Worm (Caenorhabditis elegans) whole organism, L2 larva: ENCODE results near the gene srb-16.

ENCODE experiments used
- C34F6.9 ChIP-seq: fragments of 150-350 bp; optimal IDR thresholded peaks from 2 replicates; lab custom pipeline; 2014; ENCODE audit warnings: missing biosample characterization, missing genetic modification characterization
- F13H6.1 ChIP-seq: sonication (generic microtip); optimal IDR thresholded peaks from 2 replicates; lab custom pipeline; 2016; ENCODE audit warnings: missing genetic modification characterization, missing compliant biosample characterization
- R02D3.7 ChIP-seq: fragments of 150-350 bp; optimal IDR thresholded peaks from 2 replicates; lab custom pipeline; 2014; ENCODE audit warnings: missing biosample characterization, missing genetic modification characterization
- Y55F3AM.14 ChIP-seq: fragments of 200-800 bp; sonication (Bioruptor generic); optimal IDR thresholded peaks from 2 replicates; lab custom pipeline; 2018; ENCODE audit warnings: mild to moderate bottlenecking, missing genetic modification characterization, missing compliant biosample characterization
- aly-2 ChIP-seq: fragments of 150-350 bp; optimal IDR thresholded peaks from 2 replicates; lab custom pipeline; 2014; ENCODE audit warnings: missing biosample characterization, missing genetic modification characterization
- ama-1 ChIP-seq: fragments of 150-350 bp; optimal IDR thresholded peaks from 2 replicates; lab custom pipeline; 2018; ENCODE audit warnings: inconsistent platforms
- blmp-1 ChIP-seq: sonication (generic microtip); optimal IDR thresholded peaks from 2 replicates; lab custom pipeline; 2017; ENCODE audit warnings: missing genetic modification characterization, mild to moderate bottlenecking, missing compliant biosample characterization, antibody characterized with exemption, moderate library complexity; ENCODE audit not compliant: insufficient read depth
- crh-2 ChIP-seq: sonication (generic microtip); optimal IDR thresholded peaks from 2 replicates; lab custom pipeline; 2017; ENCODE audit warnings: missing biosample characterization, missing genetic modification characterization
- dmd-4 ChIP-seq: sonication (generic microtip); optimal IDR thresholded peaks from 2 replicates; lab custom pipeline; 2017; ENCODE audit warnings: missing biosample characterization, missing genetic modification characterization
- egl-27 ChIP-seq: sonication (generic microtip); optimal IDR thresholded peaks from 3 replicates; lab custom pipeline; 2017; ENCODE audit warnings: missing biosample characterization, missing genetic modification reagents, missing genetic modification characterization
- gmeb-1 ChIP-seq: fragments of 150-350 bp; optimal IDR thresholded peaks from 2 replicates; lab custom pipeline; 2014; ENCODE audit warnings: missing biosample characterization, missing genetic modification characterization
- lin-13 ChIP-seq: fragments of 150-350 bp; optimal IDR thresholded peaks from 2 replicates; lab custom pipeline; 2014; ENCODE audit warnings: missing biosample characterization, missing genetic modification reagents, missing genetic modification characterization
- lin-39 ChIP-seq: fragments of 150-350 bp; optimal IDR thresholded peaks from 2 replicates; lab custom pipeline; 2014; ENCODE audit warnings: missing biosample characterization, missing genetic modification reagents, missing genetic modification characterization
- mab-5 ChIP-seq: fragments of 150-350 bp; optimal IDR thresholded peaks from 2 replicates; lab custom pipeline; 2014; ENCODE audit warnings: missing biosample characterization, missing genetic modification characterization
- mbf-1 ChIP-seq: sonication (generic microtip); optimal IDR thresholded peaks from 2 replicates; lab custom pipeline; 2017; ENCODE audit warnings: missing biosample characterization, missing genetic modification characterization
- mdl-1 ChIP-seq, 2 experiments: fragments of 150-350 bp in 1 of 2; sonication (generic microtip) in 1 of 2; optimal IDR thresholded peaks; 2 replicates each; lab custom pipeline; 2017; ENCODE audit warnings: missing biosample characterization in 2 of 2, missing genetic modification characterization in 2 of 2
- nhr-10 ChIP-seq: sonication (generic microtip); optimal IDR thresholded peaks from 2 replicates; lab custom pipeline; 2017; ENCODE audit warnings: missing biosample characterization, missing genetic modification characterization
- nhr-12 ChIP-seq: fragments of 150-350 bp; optimal IDR thresholded peaks from 2 replicates; lab custom pipeline; 2014; ENCODE audit warnings: missing biosample characterization, missing genetic modification characterization
- nhr-23 ChIP-seq: fragments of 150-350 bp; optimal IDR thresholded peaks from 2 replicates; lab custom pipeline; 2014; ENCODE audit warnings: missing biosample characterization, missing genetic modification reagents, missing genetic modification characterization
- nhr-237 ChIP-seq: fragments of 150-350 bp; optimal IDR thresholded peaks from 2 replicates; lab custom pipeline; 2014; ENCODE audit warnings: missing biosample characterization, missing genetic modification characterization
- nhr-25 ChIP-seq: fragments of 150-350 bp; sonication (generic microtip); optimal IDR thresholded peaks from 3 replicates; lab custom pipeline; 2014; ENCODE audit warnings: missing biosample characterization, missing genetic modification characterization
- nhr-6 ChIP-seq: fragments of 150-350 bp; optimal IDR thresholded peaks from 2 replicates; lab custom pipeline; 2014; ENCODE audit warnings: missing biosample characterization, missing genetic modification characterization
- nhr-77 ChIP-seq: fragments of 150-350 bp; optimal IDR thresholded peaks from 2 replicates; lab custom pipeline; 2014; ENCODE audit warnings: missing biosample characterization, missing genetic modification characterization
- sem-4 ChIP-seq: fragments of 150-350 bp; optimal IDR thresholded peaks from 2 replicates; lab custom pipeline; 2014; ENCODE audit warnings: missing biosample characterization, missing genetic modification reagents, missing genetic modification characterization
- skn-1 ChIP-seq: sonication (generic microtip); optimal IDR thresholded peaks from 2 replicates; lab custom pipeline; 2017; ENCODE audit warnings: missing biosample characterization, missing genetic modification characterization
- sma-3 ChIP-seq: sonication (generic microtip); optimal IDR thresholded peaks from 2 replicates; lab custom pipeline; 2016; ENCODE audit warnings: missing genetic modification reagents, missing genetic modification characterization, missing compliant biosample characterization
- sma-9 ChIP-seq, 2 experiments: fragments of 150-350 bp in 1 of 2; sonication (generic microtip) in 1 of 2; optimal IDR thresholded peaks; 2 replicates each; lab custom pipeline; 2014 to 2016; ENCODE audit warnings: missing genetic modification characterization in 2 of 2, mild to moderate bottlenecking in 1 of 2, missing biosample characterization in 1 of 2, missing compliant biosample characterization in 1 of 2, missing genetic modification reagents in 1 of 2, moderate library complexity in 1 of 2
- snpc-4 ChIP-seq: fragments of 150-350 bp; optimal IDR thresholded peaks from 2 replicates; lab custom pipeline; 2014; ENCODE audit warnings: missing biosample characterization, missing genetic modification characterization
- unc-55 ChIP-seq: fragments of 150-350 bp; sonication (generic microtip); optimal IDR thresholded peaks from 3 replicates; lab custom pipeline; 2014; ENCODE audit warnings: missing biosample characterization, missing genetic modification reagents, missing genetic modification characterization
- unc-62 ChIP-seq: fragments of 150-350 bp; optimal IDR thresholded peaks from 2 replicates; lab custom pipeline; 2014; ENCODE audit warnings: missing biosample characterization, missing genetic modification reagents, missing genetic modification characterization
- ztf-1 ChIP-seq: fragments of 200-800 bp; sonication (Bioruptor generic); conservative IDR thresholded peaks from 2 replicates; pipeline ENCODE4 v1.3.6; 2022; ENCODE audit warnings: missing genetic modification characterization, missing compliant biosample characterization
- ztf-4 ChIP-seq: fragments of 150-350 bp; optimal IDR thresholded peaks from 2 replicates; lab custom pipeline; 2014; ENCODE audit warnings: missing biosample characterization, missing genetic modification characterization

srb-16 gene

DNA sequence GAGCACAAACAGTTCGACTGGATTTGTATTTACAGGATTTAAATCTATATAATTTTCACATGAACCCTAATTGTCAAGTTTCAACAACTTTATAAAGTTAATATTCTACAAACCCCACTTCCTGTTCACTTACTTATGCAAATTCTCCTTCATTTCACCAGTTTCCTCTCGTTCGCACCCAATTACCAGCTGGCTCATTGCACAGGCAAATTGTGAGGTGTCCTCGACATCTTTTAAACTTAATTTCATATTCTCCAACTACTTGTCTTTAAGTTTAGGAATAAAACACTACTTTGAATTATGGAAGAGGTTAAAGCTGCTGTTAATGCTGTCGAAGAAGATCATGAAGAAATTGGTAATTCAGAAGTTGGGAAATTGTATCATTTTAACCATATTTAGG, 21.7 kb upstream of the srb-16 start, which contains the start of gene C27D6.1:
Gene C27D6.1, plus strand, starts transcription at position 301 of the 400 bp plus-strand sequence.
- TF ChIP-seq unc-55 (GFP tag; lab: Kevin White, UChicago): no peak
- TF ChIP-seq sma-9 (GFP tag; optimal IDR thresholded peaks at IDR 0.05; lab: Kevin White, UChicago): no peak
- TF ChIP-seq sma-9 (tag; optimal IDR thresholded peaks at IDR 0.05; lab: Kevin White, UChicago): no peak
- TF ChIP-seq F13H6.1 (tag; lab: Kevin White, UChicago): no peak
- no peak for TF ChIP-seq nhr-12 (tag; lab: Kevin White, UChicago)
- no peak for TF ChIP-seq nhr-10

DNA sequence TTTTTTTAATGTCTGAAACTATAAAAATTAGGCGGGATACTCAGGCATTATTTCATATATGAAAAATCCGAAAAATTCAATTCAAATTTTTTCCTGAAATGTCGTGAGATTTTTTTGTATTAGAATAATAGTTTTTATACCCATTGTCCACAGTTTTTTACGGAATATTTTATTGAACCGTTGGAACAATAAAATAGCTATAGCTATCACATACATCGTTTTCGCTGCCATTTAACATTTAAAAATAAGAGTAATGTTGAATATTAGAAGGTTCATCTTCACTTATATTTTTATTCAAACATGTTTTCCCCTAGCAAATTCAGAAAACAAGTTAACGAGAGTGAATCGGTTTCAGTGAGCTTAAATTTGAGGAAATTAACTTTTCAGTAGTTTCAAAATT, 20.9 kb upstream of the srb-16 start, which contains the start of gene C27D6.15:
Gene C27D6.15, plus strand, starts transcription at position 301 of the 400 bp plus-strand sequence.
- no peak for TF ChIP-seq ztf-4 (tag; lab: Kevin White, UChicago)
- no peak for TF ChIP-seq R02D3.7 (tag; lab: Kevin White, UChicago)
- TF ChIP-seq nhr-77 (tag; lab: Kevin White, UChicago): no peak
- no peak for TF ChIP-seq C34F6.9
- no peak for TF ChIP-seq unc-62 (GFP tag; lab: Kevin White, UChicago)
- no peak for TF ChIP-seq nhr-6 (tag; lab: Kevin White, UChicago)

- TF ChIP-seq snpc-4 (tag; lab: Kevin White, UChicago) (no peak), egl-27 (no peak), aly-2 (tag; lab: Kevin White, UChicago) (no peak), ama-1 (lab: Kevin White, UChicago) (no peak), C34F6.9 (no peak), lin-39 (tag; lab: Kevin White, UChicago) (no peak), mdl-1 (tag; optimal IDR thresholded peaks at IDR 0.05; lab: Kevin White, UChicago) (no peak), nhr-12 (tag; lab: Kevin White, UChicago) (no peak)
These were observed 20.2 kb upstream of the srb-16 start, which contains the start of gene srb-1 for ce11 chrII:5170932-5171331. Gene srb-1, minus strand, starts transcription at chrII:5171032.

ce11 chrII:5166738-5167137, 16.0 kb upstream of the srb-16 start, which contains the start of gene srb-3:
Gene srb-3, minus strand, starts transcription at chrII:5166838.
- TF ChIP-seq nhr-237 (tag; lab: Kevin White, UChicago) (no peak), lin-13 (GFP tag; lab: Kevin White, UChicago) (no peak), aly-2 (tag; lab: Kevin White, UChicago) (no peak), ztf-1 (GFP tag; lab: Robert Waterston, UW) (no peak), nhr-6 (tag; lab: Kevin White, UChicago) (no peak), mab-5 (tag; lab: Kevin White, UChicago) (no peak), nhr-25 (no peak), gmeb-1 (tag; lab: Kevin White, UChicago) (no peak), Y55F3AM.14 (no peak), crh-2 (no peak), dmd-4 (tag; lab: Kevin White, UChicago) (no peak), unc-55 (GFP tag; lab: Kevin White, UChicago) (no peak), nhr-77 (tag; lab: Kevin White, UChicago) (no peak), ztf-4 (tag; lab: Kevin White, UChicago) (no peak), sem-4 (tag; lab: Kevin White, UChicago) (no peak), lin-39 (tag; lab: Kevin White, UChicago) (no peak), nhr-23 (tag; lab: Kevin White, UChicago) (no peak), mbf-1 (tag; lab: Kevin White, UChicago) (no peak)

- no peak for TF ChIP-seq egl-27
- TF ChIP-seq blmp-1 (tag; lab: Kevin White, UChicago): no peak
- TF ChIP-seq nhr-10: no peak
- no peak for TF ChIP-seq skn-1 (tag; lab: Kevin White, UChicago)
- TF ChIP-seq mab-5 (tag; lab: Kevin White, UChicago): no peak
- TF ChIP-seq sma-3: no peak
- TF ChIP-seq ztf-1 (GFP tag; lab: Robert Waterston, UW): no peak
- TF ChIP-seq ama-1 (lab: Kevin White, UChicago): no peak
- TF ChIP-seq, all 48 proteins: peak for 0
These were observed 12.6 kb upstream of the srb-16 start, which contains the start of gene srb-5 for ce11 chrII:5163283-5163682. Gene srb-5, minus strand, starts transcription at chrII:5163383.
